Worm (Caenorhabditis elegans) whole organism, L3 larva: ENCODE measurements around the gene ptc-3.

Experiments
- aly-2 ChIP-seq: fragments of 150-350 bp; optimal IDR thresholded peaks from 2 replicates; lab custom pipeline; 2014; ENCODE audit warnings: missing biosample characterization, missing genetic modification characterization
- fkh-10 ChIP-seq: sonication (generic microtip); optimal IDR thresholded peaks from 2 replicates; lab custom pipeline; 2017; ENCODE audit warnings: missing biosample characterization, missing genetic modification reagents, missing genetic modification characterization
- fos-1 ChIP-seq: fragments of 150-350 bp; optimal IDR thresholded peaks from 2 replicates; lab custom pipeline; 2014; ENCODE audit warnings: missing biosample characterization, missing genetic modification characterization
- nhr-23 ChIP-seq: fragments of 150-350 bp; optimal IDR thresholded peaks from 2 replicates; lab custom pipeline; 2014; ENCODE audit warnings: missing biosample characterization, missing genetic modification reagents, missing genetic modification characterization
- nhr-25 ChIP-seq: sonication (generic microtip); optimal IDR thresholded peaks from 2 replicates; lab custom pipeline; 2017; ENCODE audit warnings: missing biosample characterization, missing genetic modification characterization
- nhr-28 ChIP-seq: fragments of 150-350 bp; optimal IDR thresholded peaks from 2 replicates; lab custom pipeline; 2014; ENCODE audit warnings: missing biosample characterization, missing genetic modification characterization
- unc-62 ChIP-seq: fragments of 150-350 bp; sonication (generic microtip); optimal IDR thresholded peaks from 4 replicates; lab custom pipeline; 2014; ENCODE audit warnings: missing biosample characterization, missing genetic modification reagents, missing genetic modification characterization

ce11 chrII:2796431-2796830 is 56.0 kb downstream of the ptc-3 start:
- TF ChIP-seq unc-62 (GFP tag; lab: Kevin White, UChicago) (no peak), nhr-25 (no peak), nhr-23 (tag; lab: Kevin White, UChicago) (no peak), nhr-28 (tag; lab: Kevin White, UChicago) (no peak), fkh-10 (GFP tag; lab: Kevin White, UChicago) (no peak), aly-2 (tag; lab: Kevin White, UChicago) (no peak), fos-1 (tag; lab: Kevin White, UChicago) (no peak)
